Worm (Caenorhabditis elegans) whole organism, midembryonic: ENCODE data around the gene K10H10.13.

Experiments
- T22C8.4 ChIP-seq: fragments of 200-800 bp; sonication (Bioruptor generic); IDR thresholded peaks from 2 replicates; pipeline ENCODE4 v1.3.6; 2022; ENCODE audit warnings: missing genetic modification characterization, missing compliant biosample characterization
- cog-1 ChIP-seq: sonication (generic microtip); optimal IDR thresholded peaks from 2 replicates; lab custom pipeline; 2016; ENCODE audit warnings: missing genetic modification characterization, missing compliant biosample characterization
- flt-1 ChIP-seq: fragments of 200-800 bp; sonication (Bioruptor generic); IDR thresholded peaks from 2 replicates; pipeline ENCODE4 v1.3.6; 2022; ENCODE audit warnings: missing genetic modification characterization, missing compliant biosample characterization
- klf-2 ChIP-seq: fragments of 200-800 bp; sonication (Bioruptor generic); conservative IDR thresholded peaks from 2 replicates; pipeline ENCODE4 v1.3.6; 2022; ENCODE audit warnings: missing genetic modification reagents, missing genetic modification characterization, missing compliant biosample characterization
- med-1 ChIP-seq: sonication (generic microtip); optimal IDR thresholded peaks from 2 replicates; lab custom pipeline; 2017; ENCODE audit warnings: missing genetic modification characterization, mild to moderate bottlenecking, missing compliant biosample characterization, antibody characterized with exemption, missing genetic modification reagents; ENCODE audit not compliant: insufficient read depth
- ref-1 ChIP-seq: fragments of 200-800 bp; sonication (Bioruptor generic); conservative IDR thresholded peaks from 2 replicates; pipeline ENCODE4 v1.3.6; 2022; ENCODE audit warnings: missing genetic modification reagents, missing genetic modification characterization, missing compliant biosample characterization
- tab-1 ChIP-seq: fragments of 200-800 bp; sonication (Bioruptor generic); IDR thresholded peaks from 2 replicates; pipeline ENCODE4 v1.3.6; 2022; ENCODE audit warnings: missing genetic modification characterization, missing compliant biosample characterization
- ztf-23 ChIP-seq: fragments of 200-800 bp; sonication (Bioruptor generic); IDR thresholded peaks from 2 replicates; pipeline ENCODE4 v1.3.6; 2022; ENCODE audit warnings: missing genetic modification reagents, missing genetic modification characterization, missing compliant biosample characterization
- ztf-29 ChIP-seq: fragments of 200-800 bp; sonication (Bioruptor generic); IDR thresholded peaks from 2 replicates; pipeline ENCODE4 v1.3.6; 2022; ENCODE audit warnings: missing genetic modification reagents, missing genetic modification characterization, missing compliant biosample characterization

Gene K10H10.13

ce11 chrII:14483813-14484212 lies 27.3 kb downstream of the K10H10.13 start:
- no peak for TF ChIP-seq T22C8.4

- no peak for TF ChIP-seq cog-1
- TF ChIP-seq ztf-29 (GFP tag; lab: Robert Waterston, UW), result no peak
- no peak for TF ChIP-seq klf-2 (GFP tag; lab: Robert Waterston, UW)
- no peak for TF ChIP-seq T22C8.4
- TF ChIP-seq med-1 (GFP tag; lab: Kevin White, UChicago), result no peak
- no peak for TF ChIP-seq ztf-23 (GFP tag; lab: Robert Waterston, UW)
- TF ChIP-seq flt-1, result no peak
- TF ChIP-seq tab-1 (GFP tag; lab: Robert Waterston, UW), result no peak
- TF ChIP-seq ref-1 (GFP tag; lab: Robert Waterston, UW), result no peak
These were observed 30.3 kb downstream of the K10H10.13 start for ce11 chrII:14480772-14481171.

- TF ChIP-seq med-1 (GFP tag; lab: Kevin White, UChicago) (no peak), cog-1 (no peak), T22C8.4 (no peak), ztf-23 (GFP tag; lab: Robert Waterston, UW) (0 out of 2 replicates have a peak, but pooled peaks have one; percentile 9)
These were observed 31.4 kb downstream of the K10H10.13 start, which contains the start of gene C13B4.1 for ce11 chrII:14479583-14480245. Gene C13B4.1 (minus strand): TSS chrII:14479633.

ce11 chrII:14474700-14475099 lies 36.4 kb downstream of the K10H10.13 start:
- no peak for TF ChIP-seq ref-1 (GFP tag; lab: Robert Waterston, UW)
- TF ChIP-seq ztf-29 (GFP tag; lab: Robert Waterston, UW), result no peak
- TF ChIP-seq tab-1 (GFP tag; lab: Robert Waterston, UW), result peak; percentile 64; the same call in 1 of the 2 replicates
- peak; percentile 81 for TF ChIP-seq flt-1
- TF ChIP-seq ztf-23 (GFP tag; lab: Robert Waterston, UW), result no peak

- TF ChIP-seq ref-1 (GFP tag; lab: Robert Waterston, UW) (no peak), med-1 (GFP tag; lab: Kevin White, UChicago) (no peak), T22C8.4 (no peak), ztf-23 (GFP tag; lab: Robert Waterston, UW) (no peak), cog-1 (no peak), ztf-29 (GFP tag; lab: Robert Waterston, UW) (no peak), flt-1 (no peak), klf-2 (GFP tag; lab: Robert Waterston, UW) (no peak), tab-1 (GFP tag; lab: Robert Waterston, UW) (no peak)
These were observed 41.1 kb downstream of the K10H10.13 start for ce11 chrII:14470020-14470419.
